Comparison of ENCODE assay signal across 4 worm cellular contexts in the genomic region with DNA sequence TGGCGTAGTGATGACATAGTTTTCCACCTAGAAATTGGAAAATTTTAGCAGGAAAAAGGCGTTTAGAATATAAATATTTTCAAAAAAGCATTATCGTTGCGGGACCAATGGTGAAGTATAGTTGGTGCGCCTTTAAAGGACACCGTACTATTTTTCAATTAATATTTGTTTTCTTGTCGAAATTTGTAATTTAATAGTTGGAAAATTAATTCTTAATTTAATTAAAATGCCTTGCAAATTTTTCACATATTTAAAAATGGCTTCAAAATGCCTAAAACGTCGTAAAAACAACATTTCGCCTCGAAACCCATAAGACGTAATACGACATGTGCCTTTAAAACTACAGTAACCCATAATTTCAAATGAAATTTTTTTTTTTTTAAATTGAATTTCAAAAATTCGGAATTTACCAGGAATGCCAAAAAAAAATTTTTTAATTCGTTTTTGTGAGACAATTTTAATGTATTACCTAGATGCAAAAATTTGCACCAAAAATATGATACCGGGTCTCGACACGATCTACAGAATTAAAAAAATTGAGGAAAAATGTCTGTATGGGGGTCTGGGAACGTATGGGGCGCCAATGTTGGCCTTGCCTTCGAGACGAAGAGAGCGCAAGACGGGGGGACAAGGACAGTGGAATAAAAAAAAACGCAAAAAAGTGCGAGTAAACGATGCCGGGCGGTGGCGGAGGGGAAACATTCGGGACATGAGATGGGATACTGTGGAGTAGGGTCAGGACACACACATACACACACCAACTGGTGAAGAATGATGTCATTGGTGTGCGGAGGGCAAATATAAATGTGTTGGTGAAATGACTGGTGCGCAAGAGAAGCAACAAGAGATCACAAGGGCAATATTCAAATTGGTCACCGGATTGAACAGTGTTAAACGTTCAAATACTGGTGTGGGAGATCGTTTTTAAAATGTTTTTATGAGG.
TF ChIP-seq lines count a peak whose summit lies in the region.

aakg-1 (minus strand) TSS at position 52 of the 943 bp plus-strand sequence.

TF ChIP-seq in whole organism, L2 larva, 48 proteins besides CTCF, POLR2A, EP300 and RAD21:
- TF ChIP-seq ceh-16 (tag; optimal IDR thresholded peaks at IDR 0.05; lab: Kevin White, UChicago): peak; percentile 33
- TF ChIP-seq nhr-25 (tag; optimal IDR thresholded peaks at IDR 0.05; lab: Kevin White, UChicago): no peak
- peak; percentile 4 for TF ChIP-seq nhr-129 (tag; optimal IDR thresholded peaks at IDR 0.05; lab: Kevin White, UChicago)

TF ChIP-seq in whole organism, L4 larva, 104 proteins besides CTCF, POLR2A, EP300 and RAD21 (continues in another document):
- TF ChIP-seq saeg-2 (GFP tag; IDR thresholded peaks at IDR 0.05; lab: Robert Waterston, UW): no peak
- TF ChIP-seq madf-5 (GFP tag; IDR thresholded peaks at IDR 0.05; lab: Robert Waterston, UW): no peak
- peak; percentile 13 for TF ChIP-seq mes-2 (tag; optimal IDR thresholded peaks at IDR 0.05; lab: Kevin White, UChicago; ENCODE audit: poor library complexity, severe bottlenecking)
- no peak for TF ChIP-seq T20F7.1 (GFP tag; optimal IDR thresholded peaks at IDR 0.05; lab: Kevin White, UChicago)
- no peak for TF ChIP-seq ceh-82 (tag; optimal IDR thresholded peaks at IDR 0.05; lab: Kevin White, UChicago)
- no peak for TF ChIP-seq nhr-42 (GFP tag; IDR thresholded peaks at IDR 0.05; lab: Robert Waterston, UW)
- TF ChIP-seq ama-1 (optimal IDR thresholded peaks at IDR 0.05; lab: Kevin White, UChicago): no peak
- no peak for TF ChIP-seq egl-43 (GFP tag; IDR thresholded peaks at IDR 0.05; lab: Robert Waterston, UW)
- TF ChIP-seq lim-7 (GFP tag; IDR thresholded peaks at IDR 0.05; lab: Robert Waterston, UW): no peak
- TF ChIP-seq dve-1 (tag; optimal IDR thresholded peaks at IDR 0.05; lab: Kevin White, UChicago; ENCODE audit: insufficient read depth): no peak
- no peak for TF ChIP-seq set-16 (GFP tag; IDR thresholded peaks at IDR 0.05; lab: Robert Waterston, UW)
- TF ChIP-seq Y75B8A.6 (GFP tag; IDR thresholded peaks at IDR 0.05; lab: Robert Waterston, UW): no peak
- TF ChIP-seq spr-1 (tag; optimal IDR thresholded peaks at IDR 0.05; lab: Kevin White, UChicago): no peak
- TF ChIP-seq nhr-11 (tag; optimal IDR thresholded peaks at IDR 0.05; lab: Kevin White, UChicago): no peak
- TF ChIP-seq F10B5.3 (tag; optimal IDR thresholded peaks at IDR 0.05; lab: Kevin White, UChicago): no peak
- no peak for TF ChIP-seq hlh-30 (tag; optimal IDR thresholded peaks at IDR 0.05; lab: Kevin White, UChicago; ENCODE audit: insufficient read depth)
- TF ChIP-seq zag-1 (tag; optimal IDR thresholded peaks at IDR 0.05; lab: Kevin White, UChicago): no peak
- 0 out of 2 replicates have a peak, but pooled peaks have one; percentile 41 for TF ChIP-seq snpc-1.2 (GFP tag; IDR thresholded peaks at IDR 0.05; lab: Robert Waterston, UW)
- TF ChIP-seq lir-3 (tag; optimal IDR thresholded peaks at IDR 0.05; lab: Kevin White, UChicago): no peak
- TF ChIP-seq Y5F2A.4 (GFP tag; optimal IDR thresholded peaks at IDR 0.05; lab: Kevin White, UChicago): no peak
- TF ChIP-seq fkh-10 (GFP tag; optimal IDR thresholded peaks at IDR 0.05; lab: Kevin White, UChicago): no peak
- no peak for TF ChIP-seq sdz-12 (GFP tag; optimal IDR thresholded peaks at IDR 0.05; lab: Kevin White, UChicago)
- TF ChIP-seq zip-2 (tag; optimal IDR thresholded peaks at IDR 0.05; lab: Kevin White, UChicago): no peak
- TF ChIP-seq aha-1 (tag; lab: Kevin White, UChicago): peak; percentile 92
- no peak for TF ChIP-seq ZK546.5 (tag; optimal IDR thresholded peaks at IDR 0.05; lab: Kevin White, UChicago)
- no peak for TF ChIP-seq pha-4 (GFP tag; IDR thresholded peaks at IDR 0.05; lab: Robert Waterston, UW)
- TF ChIP-seq pha-4 (tag; optimal IDR thresholded peaks at IDR 0.05; lab: Kevin White, UChicago): no peak

TF ChIP-seq in whole organism, late embryonic, 69 proteins besides CTCF, POLR2A, EP300 and RAD21:
- TF ChIP-seq fkh-6 (tag; optimal IDR thresholded peaks at IDR 0.05; lab: Kevin White, UChicago) (no peak), ref-2 (tag; optimal IDR thresholded peaks at IDR 0.05; lab: Kevin White, UChicago) (no peak), hlh-6 (tag; optimal IDR thresholded peaks at IDR 0.05; lab: Kevin White, UChicago) (peak; percentile 53), lin-11 (tag; optimal IDR thresholded peaks at IDR 0.05; lab: Kevin White, UChicago) (no peak), ahr-1 (tag; optimal IDR thresholded peaks at IDR 0.05; lab: Kevin White, UChicago) (no peak), ets-4 (tag; optimal IDR thresholded peaks at IDR 0.05; lab: Kevin White, UChicago) (no peak), ceh-31 (tag; optimal IDR thresholded peaks at IDR 0.05; lab: Kevin White, UChicago) (peak; percentile 14), F13H6.1 (tag; optimal IDR thresholded peaks at IDR 0.05; lab: Kevin White, UChicago) (no peak), tbx-7 (tag; optimal IDR thresholded peaks at IDR 0.05; lab: Kevin White, UChicago) (no peak), ceh-34 (tag; optimal IDR thresholded peaks at IDR 0.05; lab: Kevin White, UChicago) (peak; percentile 3), tbx-2 (tag; optimal IDR thresholded peaks at IDR 0.05; lab: Kevin White, UChicago) (peak; percentile 39), ceh-19 (GFP tag; optimal IDR thresholded peaks at IDR 0.05; lab: Kevin White, UChicago) (no peak), hlh-30 (tag; optimal IDR thresholded peaks at IDR 0.05; lab: Kevin White, UChicago; ENCODE audit: insufficient read depth) (peak; percentile 72), eyg-1 (tag; optimal IDR thresholded peaks at IDR 0.05; lab: Kevin White, UChicago) (peak; percentile 1), unc-3 (GFP tag; conservative IDR thresholded peaks at IDR 0.05; lab: Robert Waterston, UW) (no peak), unc-3 (tag; optimal IDR thresholded peaks at IDR 0.05; lab: Kevin White, UChicago) (no peak), nfya-1 (tag; optimal IDR thresholded peaks at IDR 0.05; lab: Kevin White, UChicago) (peak; percentile 12), Y22D7AL.16 (tag; optimal IDR thresholded peaks at IDR 0.05; lab: Kevin White, UChicago) (no peak), K02D7.2 (tag; optimal IDR thresholded peaks at IDR 0.05; lab: Kevin White, UChicago) (no peak)

TF ChIP-seq in whole organism, mixed stage, embryonic, 35 proteins besides CTCF, POLR2A, EP300 and RAD21:
- TF ChIP-seq nhr-2 (tag; optimal IDR thresholded peaks at IDR 0.05; lab: Kevin White, UChicago) (peak; percentile 61), bed-3 (GFP tag; optimal IDR thresholded peaks at IDR 0.05; lab: Kevin White, UChicago) (no peak), snpc-4 (tag; optimal IDR thresholded peaks at IDR 0.05; lab: Kevin White, UChicago) (no peak), mep-1 (tag; optimal IDR thresholded peaks at IDR 0.05; lab: Kevin White, UChicago) (no peak), sem-2 (GFP tag; optimal IDR thresholded peaks at IDR 0.05; lab: Kevin White, UChicago) (no peak), lsy-2 (tag; optimal IDR thresholded peaks at IDR 0.05; lab: Kevin White, UChicago) (peak; percentile 13), drap-1 (GFP tag; optimal IDR thresholded peaks at IDR 0.05; lab: Kevin White, UChicago) (peak; percentile 11), unc-120 (tag; optimal IDR thresholded peaks at IDR 0.05; lab: Kevin White, UChicago; ENCODE audit: poor library complexity, severe bottlenecking) (no peak), ces-1 (GFP tag; optimal IDR thresholded peaks at IDR 0.05; lab: Kevin White, UChicago) (no peak), blmp-1 (tag; optimal IDR thresholded peaks at IDR 0.05; lab: Kevin White, UChicago) (no peak), mls-2 (tag; optimal IDR thresholded peaks at IDR 0.05; lab: Kevin White, UChicago) (no peak), lin-13 (tag; optimal IDR thresholded peaks at IDR 0.05; lab: Kevin White, UChicago) (peak; percentile 30), hlh-1 (tag; optimal IDR thresholded peaks at IDR 0.05; lab: Kevin White, UChicago) (peak; percentile 42), nhr-76 (tag; optimal IDR thresholded peaks at IDR 0.05; lab: Kevin White, UChicago) (no peak), zip-8 (tag; optimal IDR thresholded peaks at IDR 0.05; lab: Kevin White, UChicago) (no peak)
